Fruit fly (Drosophila melanogaster) whole organism, embryonic: Measurements from ENCODE around the gene CG43093.

ENCODE experiments used
- BEAF-32 ChIP-seq: fragments of 200-800 bp; sonication (Bioruptor generic); optimal IDR thresholded peaks from 3 replicates; lab custom pipeline; 2017; ENCODE audit warnings: missing biosample characterization, missing genetic modification characterization, mild to moderate bottlenecking, moderate library complexity, missing genetic modification reagents
- Bgb ChIP-seq: fragments of 200-800 bp; sonication (Bioruptor generic); IDR thresholded peaks from 2 replicates; pipeline ENCODE4 v1.3.6; 2022; ENCODE audit warnings: missing biosample characterization, missing genetic modification characterization; ENCODE audit not compliant: partially characterized antibody
- CG10654 ChIP-seq: fragments of 200-800 bp; sonication (Bioruptor generic); optimal IDR thresholded peaks from 2 replicates; lab custom pipeline; 2016; ENCODE audit warnings: missing biosample characterization, missing genetic modification characterization
- CG12659 ChIP-seq: fragments of 200-800 bp; sonication (Bioruptor generic); optimal IDR thresholded peaks from 3 replicates; lab custom pipeline; 2017; ENCODE audit warnings: mild to moderate bottlenecking, missing biosample characterization, missing genetic modification reagents, missing genetic modification characterization
- CG12769 ChIP-seq: fragments of 200-800 bp; sonication (Bioruptor generic); optimal IDR thresholded peaks from 2 replicates; lab custom pipeline; 2019; ENCODE audit warnings: missing biosample characterization, mild to moderate bottlenecking, missing genetic modification characterization, moderate library complexity
- CG15601 ChIP-seq: fragments of 200-800 bp; sonication (Bioruptor generic); optimal IDR thresholded peaks from 3 replicates; lab custom pipeline; 2019; ENCODE audit warnings: missing biosample characterization, mild to moderate bottlenecking, missing genetic modification characterization, moderate library complexity
- CG16813 ChIP-seq: fragments of 200-800 bp; sonication (Bioruptor generic); IDR thresholded peaks from 3 replicates; pipeline ENCODE4 v1.3.6; 2022; ENCODE audit warnings: missing biosample characterization, missing genetic modification characterization; ENCODE audit not compliant: partially characterized antibody
- CG17385 ChIP-seq: fragments of 200-800 bp; sonication (Bioruptor generic); optimal IDR thresholded peaks from 3 replicates; lab custom pipeline; 2018; ENCODE audit warnings: missing biosample characterization, mild to moderate bottlenecking, missing genetic modification characterization
- CG17829 ChIP-seq: fragments of 200-800 bp; optimal IDR thresholded peaks from 2 replicates; lab custom pipeline; 2019; ENCODE audit warnings: missing biosample characterization, mild to moderate bottlenecking, missing genetic modification characterization, moderate library complexity
- CG2116 ChIP-seq: fragments of 200-800 bp; sonication (Bioruptor generic); optimal IDR thresholded peaks from 3 replicates; lab custom pipeline; 2018; ENCODE audit warnings: missing biosample characterization, mild to moderate bottlenecking, missing genetic modification characterization
- CG2129 ChIP-seq: fragments of 200-800 bp; sonication (Bioruptor generic); IDR thresholded peaks from 2 replicates; pipeline ENCODE4 v1.3.6; 2022; ENCODE audit warnings: missing biosample characterization, missing genetic modification characterization; ENCODE audit not compliant: partially characterized antibody
- CG34376 ChIP-seq: fragments of 200-800 bp; sonication (Bioruptor generic); optimal IDR thresholded peaks from 2 replicates; lab custom pipeline; 2018; ENCODE audit warnings: missing biosample characterization, mild to moderate bottlenecking, missing genetic modification characterization
- CG6689 ChIP-seq: fragments of 200-800 bp; sonication (Bioruptor generic); IDR thresholded peaks from 2 replicates; pipeline ENCODE4 v1.3.6; 2022; ENCODE audit warnings: missing biosample characterization, missing genetic modification characterization
- CG6813 ChIP-seq: fragments of 200-800 bp; sonication (Bioruptor generic); optimal IDR thresholded peaks from 2 replicates; lab custom pipeline; 2017; ENCODE audit warnings: missing biosample characterization, missing genetic modification characterization, mild to moderate bottlenecking, moderate library complexity, missing genetic modification reagents
- CG8281 ChIP-seq: fragments of 200-800 bp; sonication (Bioruptor generic); optimal IDR thresholded peaks from 2 replicates; lab custom pipeline; 2018; ENCODE audit warnings: missing biosample characterization, mild to moderate bottlenecking, missing genetic modification characterization, moderate library complexity
- CG8388 ChIP-seq: fragments of 200-800 bp; sonication (Bioruptor generic); optimal IDR thresholded peaks from 2 replicates; lab custom pipeline; 2019; ENCODE audit warnings: missing biosample characterization, mild to moderate bottlenecking, missing genetic modification characterization, moderate library complexity
- CG9437 ChIP-seq: fragments of 200-800 bp; sonication (Bioruptor generic); optimal IDR thresholded peaks from 2 replicates; lab custom pipeline; 2018; ENCODE audit warnings: missing biosample characterization, mild to moderate bottlenecking, missing genetic modification characterization
- CTCF ChIP-seq: fragments of 200-800 bp; sonication (Bioruptor generic); optimal IDR thresholded peaks from 2 replicates; lab custom pipeline; 2017; ENCODE audit warnings: missing biosample characterization, mild to moderate bottlenecking, missing genetic modification characterization, moderate library complexity
- H2.0 ChIP-seq: fragments of 200-800 bp; sonication (Bioruptor generic); IDR thresholded peaks from 2 replicates; pipeline ENCODE4 v1.3.6; 2022; ENCODE audit warnings: missing biosample characterization, missing genetic modification characterization
- Hand ChIP-seq: fragments of 200-800 bp; sonication (Bioruptor generic); optimal IDR thresholded peaks from 2 replicates; lab custom pipeline; 2017; ENCODE audit warnings: mild to moderate bottlenecking, missing biosample characterization, missing genetic modification reagents, missing genetic modification characterization
- HmgZ ChIP-seq: fragments of 200-800 bp; sonication (Bioruptor generic); optimal IDR thresholded peaks from 2 replicates; lab custom pipeline; 2018; ENCODE audit warnings: missing biosample characterization, mild to moderate bottlenecking, missing genetic modification characterization
- MBD-R2 ChIP-seq: fragments of 200-800 bp; sonication (Bioruptor generic); IDR thresholded peaks from 2 replicates; pipeline ENCODE4 v1.3.6; 2022; ENCODE audit warnings: missing biosample characterization, missing genetic modification characterization
- Med ChIP-seq: fragments of 200-800 bp; sonication (Bioruptor generic); peaks from one replicate; lab custom pipeline; 2016; ENCODE audit warnings: missing biosample characterization, missing genetic modification characterization, mild to moderate bottlenecking, inconsistent platforms, moderate library complexity
- NC2β ChIP-seq: fragments of 200-800 bp; sonication (Bioruptor generic); optimal IDR thresholded peaks from 2 replicates; lab custom pipeline; 2016; ENCODE audit warnings: missing biosample characterization, missing genetic modification characterization
- NFAT ChIP-seq: fragments of 200-800 bp; sonication (Bioruptor generic); IDR thresholded peaks from 2 replicates; pipeline ENCODE4 v1.3.6; 2022; ENCODE audit warnings: missing biosample characterization, missing genetic modification characterization
- Pdp1 ChIP-seq, 2 experiments: fragments of 200-800 bp; sonication (Bioruptor generic); optimal IDR thresholded peaks; 3 replicates each; lab custom pipeline; 2016; ENCODE audit warnings: missing biosample characterization in 2 of 2, missing genetic modification characterization in 2 of 2, mild to moderate bottlenecking in 1 of 2, moderate library complexity in 1 of 2
- Scr ChIP-seq: fragments of 200-800 bp; sonication (Bioruptor generic); IDR thresholded peaks from 2 replicates; pipeline ENCODE4 v1.3.6; 2022; ENCODE audit warnings: missing biosample characterization, missing genetic modification characterization; ENCODE audit not compliant: partially characterized antibody
- Side ChIP-seq: fragments of 200-800 bp; sonication (Bioruptor generic); optimal IDR thresholded peaks from 2 replicates; lab custom pipeline; 2016; ENCODE audit warnings: missing biosample characterization, missing genetic modification characterization
- Taf1 ChIP-seq: fragments of 200-800 bp; sonication (Bioruptor generic); IDR thresholded peaks from 2 replicates; pipeline ENCODE4 v1.3.6; 2022; ENCODE audit warnings: missing biosample characterization, missing genetic modification characterization
- Tbp ChIP-seq: fragments of >200 bp; optimal IDR thresholded peaks from 2 replicates; lab custom pipeline; 2018; ENCODE audit warnings: missing biosample characterization, missing genetic modification characterization
- Xrp1 ChIP-seq: fragments of 200-800 bp; sonication (Bioruptor generic); IDR thresholded peaks from 2 replicates; pipeline ENCODE4 v1.3.6; 2022; ENCODE audit warnings: missing biosample characterization, missing genetic modification characterization
- cad ChIP-seq: fragments of >200 bp; optimal IDR thresholded peaks from 2 replicates; lab custom pipeline; 2017; ENCODE audit warnings: missing biosample characterization, missing genetic modification characterization
- croc ChIP-seq: fragments of 200-800 bp; sonication (Bioruptor generic); conservative IDR thresholded peaks from 3 replicates; pipeline ENCODE4 v1.3.6; 2022; ENCODE audit warnings: missing biosample characterization, missing genetic modification characterization
- ewg ChIP-seq: fragments of 200-800 bp; sonication (Bioruptor generic); optimal IDR thresholded peaks from 3 replicates; lab custom pipeline; 2017; ENCODE audit warnings: mild to moderate bottlenecking, missing biosample characterization, missing genetic modification reagents, missing genetic modification characterization
- gem ChIP-seq: fragments of 200-800 bp; sonication (Bioruptor generic); optimal IDR thresholded peaks from 2 replicates; lab custom pipeline; 2019; ENCODE audit warnings: missing biosample characterization, mild to moderate bottlenecking, missing genetic modification characterization, moderate library complexity
- gsb-n ChIP-seq: fragments of 200-800 bp; sonication (Bioruptor generic); optimal IDR thresholded peaks from 3 replicates; lab custom pipeline; 2018; ENCODE audit warnings: missing biosample characterization, mild to moderate bottlenecking, missing genetic modification characterization
- phol ChIP-seq: fragments of 200-800 bp; sonication (Bioruptor generic); optimal IDR thresholded peaks from 3 replicates; lab custom pipeline; 2018; ENCODE audit warnings: missing biosample characterization, mild to moderate bottlenecking, missing genetic modification characterization, moderate library complexity
- repo ChIP-seq: fragments of 200-800 bp; sonication (Bioruptor generic); optimal IDR thresholded peaks from 2 replicates; lab custom pipeline; 2016; ENCODE audit warnings: missing biosample characterization, missing genetic modification characterization
- ro ChIP-seq: fragments of 200-800 bp; sonication (Bioruptor generic); IDR thresholded peaks from 2 replicates; pipeline ENCODE4 v1.3.6; 2022; ENCODE audit warnings: missing biosample characterization, missing genetic modification characterization
- sd ChIP-seq: fragments of 200-800 bp; sonication (Bioruptor generic); optimal IDR thresholded peaks from 3 replicates; lab custom pipeline; 2018; ENCODE audit warnings: missing biosample characterization, mild to moderate bottlenecking, missing genetic modification characterization, moderate library complexity
- sug ChIP-seq: fragments of 200-800 bp; optimal IDR thresholded peaks from 2 replicates; lab custom pipeline; 2019; ENCODE audit warnings: missing biosample characterization, mild to moderate bottlenecking, missing genetic modification characterization, moderate library complexity
- unc-4 ChIP-seq: fragments of 200-800 bp; sonication (Bioruptor generic); IDR thresholded peaks from 2 replicates; pipeline ENCODE4 v1.3.6; 2022; ENCODE audit warnings: missing biosample characterization, missing genetic modification characterization; ENCODE audit not compliant: partially characterized antibody

The CG43093 gene

DNA sequence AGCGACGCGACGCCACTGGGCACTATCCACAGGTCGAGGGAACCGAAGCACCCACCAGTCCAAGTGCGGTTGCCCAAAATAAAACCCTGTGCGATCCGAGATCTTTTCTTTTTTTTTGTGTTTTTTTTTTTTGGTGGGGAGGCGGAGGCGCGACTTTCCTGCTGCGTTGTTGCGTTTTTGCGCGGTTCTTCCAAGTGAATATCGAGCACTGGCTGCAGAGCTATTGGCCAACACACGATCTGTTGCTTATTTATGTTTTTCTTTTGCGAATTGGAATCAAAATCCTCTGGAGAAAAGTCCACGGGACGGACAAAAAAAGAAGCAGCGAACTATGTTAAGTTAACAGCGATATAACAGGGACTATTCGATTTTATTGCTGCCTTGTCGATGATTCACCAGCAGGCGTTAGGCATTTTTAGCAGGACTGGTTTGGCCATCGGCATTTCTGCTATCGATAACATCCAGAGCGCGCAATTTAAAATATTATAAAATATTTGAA lies 49.2 kb downstream of the CG43093 start, which contains the start of gene wge (continued):
- TF ChIP-seq repo (GFP tag; lab: Kevin White, UChicago): no peak
- peak; percentile 36; the same call in 1 of the 2 replicates for TF ChIP-seq CG2129 (GFP tag; lab: Robert Waterston, UW)
- TF ChIP-seq unc-4: peak; percentile 69
- peak; percentile 68 for TF ChIP-seq BEAF-32 (GFP tag; lab: Kevin White, UChicago)
- 0 out of 2 replicates have a peak, but pooled peaks have one; percentile 5 for TF ChIP-seq MBD-R2 (GFP tag; lab: Robert Waterston, UW)
- TF ChIP-seq NC2β (GFP tag; lab: Kevin White, UChicago): no peak
- TF ChIP-seq NFAT (GFP tag; lab: Robert Waterston, UW): no peak
- peak; percentile 22 for TF ChIP-seq HmgZ (tag; lab: Kevin White, UChicago)
- peak; percentile 71 for TF ChIP-seq CG2116 (GFP tag; lab: Kevin White, UChicago)
- TF ChIP-seq CG6813 (GFP tag; lab: Kevin White, UChicago): no peak
- TF ChIP-seq CG6689 (GFP tag; lab: Robert Waterston, UW): no peak
- TF ChIP-seq Xrp1: no peak
- TF ChIP-seq sd (tag; lab: Kevin White, UChicago): peak; percentile 69
- TF ChIP-seq gsb-n (tag; lab: Kevin White, UChicago): peak; percentile 9
- no peak for TF ChIP-seq CG8281 (tag; lab: Kevin White, UChicago)
- TF ChIP-seq ro: no peak
- TF ChIP-seq Scr (GFP tag; lab: Robert Waterston, UW): peak; percentile 64
- TF ChIP-seq Pdp1 (GFP tag; optimal IDR thresholded peaks at IDR 0.05; lab: Kevin White, UChicago): peak in 1 of 2 experiments; percentile 43
- no peak for TF ChIP-seq Tbp (GFP tag; lab: Kevin White, UChicago)
- no peak for TF ChIP-seq CG12769 (tag; lab: Kevin White, UChicago)
- TF ChIP-seq CG17385: peak; percentile 56
- TF ChIP-seq CTCF (GFP tag; lab: Kevin White, UChicago): peak; percentile 55
- no peak for TF ChIP-seq ewg
- no peak for TF ChIP-seq CG34376
- no peak for TF ChIP-seq Side (GFP tag; lab: Kevin White, UChicago)
- TF ChIP-seq cad (GFP tag; lab: Kevin White, UChicago): no peak
- peak; percentile 21 for TF ChIP-seq phol
- TF ChIP-seq gem (tag; lab: Kevin White, UChicago): no peak
- no peak for TF ChIP-seq H2.0
- no peak for TF ChIP-seq CG8388 (GFP tag; lab: Kevin White, UChicago)
- peak; percentile 29 for TF ChIP-seq Med (GFP tag; lab: Kevin White, UChicago)
- no peak for TF ChIP-seq CG9437 (GFP tag; lab: Kevin White, UChicago)
- TF ChIP-seq CG16813 (GFP tag; lab: Robert Waterston, UW): peak; percentile 66
- TF ChIP-seq CG10654: no peak
- peak; percentile 5 for TF ChIP-seq sug (tag; lab: Kevin White, UChicago)
- TF ChIP-seq CG17829 (tag; lab: Kevin White, UChicago): peak; percentile 25
- no peak for TF ChIP-seq croc (GFP tag; lab: Robert Waterston, UW)
- TF ChIP-seq CG12659 (GFP tag; lab: Kevin White, UChicago): peak; percentile 30
- no peak for TF ChIP-seq Hand (GFP tag; lab: Kevin White, UChicago)
- TF ChIP-seq Taf1 (GFP tag; lab: Robert Waterston, UW): no peak
- no peak for TF ChIP-seq CG15601
- TF ChIP-seq Bgb (GFP tag; lab: Robert Waterston, UW): peak; percentile 76
